Fruit fly (Drosophila melanogaster) whole organism, pupa: ENCODE measurements around the gene CG43347.

Source experiments
- CG10348 ChIP-seq: fragments of 200-800 bp; sonication (Bioruptor generic); IDR thresholded peaks from 2 replicates; pipeline ENCODE4 v1.3.6; 2022; ENCODE audit warnings: missing biosample characterization, missing genetic modification characterization
- CG12605 ChIP-seq: fragments of 200-800 bp; sonication (Bioruptor generic); IDR thresholded peaks from 2 replicates; pipeline ENCODE4 v1.3.6; 2022; ENCODE audit warnings: missing biosample characterization, missing genetic modification characterization
- CG13204 ChIP-seq: fragments of 200-800 bp; sonication (Bioruptor generic); optimal IDR thresholded peaks from 2 replicates; lab custom pipeline; 2018; ENCODE audit warnings: missing biosample characterization, mild to moderate bottlenecking, missing genetic modification characterization, moderate library complexity
- CG14655 ChIP-seq: fragments of 200-800 bp; sonication (Bioruptor generic); optimal IDR thresholded peaks from 3 replicates; lab custom pipeline; 2017; ENCODE audit warnings: mild to moderate bottlenecking, missing biosample characterization, missing genetic modification reagents, missing genetic modification characterization
- CG15710 ChIP-seq: fragments of 200-800 bp; sonication (Bioruptor generic); optimal IDR thresholded peaks from 2 replicates; lab custom pipeline; 2018; ENCODE audit warnings: missing biosample characterization, mild to moderate bottlenecking, missing genetic modification characterization, moderate library complexity
- CG17806 ChIP-seq: fragments of 200-800 bp; sonication (Bioruptor generic); optimal IDR thresholded peaks from 2 replicates; lab custom pipeline; 2018; ENCODE audit warnings: missing biosample characterization, mild to moderate bottlenecking, missing genetic modification characterization, moderate library complexity
- CG32121 ChIP-seq: fragments of 200-800 bp; sonication (Bioruptor generic); IDR thresholded peaks from 2 replicates; pipeline ENCODE4 v1.3.6; 2022; ENCODE audit warnings: missing biosample characterization, missing genetic modification characterization
- CG34367 ChIP-seq: fragments of 200-800 bp; sonication (Bioruptor generic); optimal IDR thresholded peaks from 2 replicates; lab custom pipeline; 2018; ENCODE audit warnings: missing biosample characterization, mild to moderate bottlenecking, missing genetic modification characterization
- CG4496 ChIP-seq: fragments of 200-800 bp; sonication (Bioruptor generic); IDR thresholded peaks from 3 replicates; pipeline ENCODE4 v1.3.6; 2022; ENCODE audit warnings: missing biosample characterization, missing genetic modification characterization
- CG8159 ChIP-seq: fragments of 200-800 bp; sonication (Bioruptor generic); optimal IDR thresholded peaks from 3 replicates; lab custom pipeline; 2018; ENCODE audit warnings: missing biosample characterization, mild to moderate bottlenecking, missing genetic modification characterization, moderate library complexity
- CG8301 ChIP-seq: fragments of 200-800 bp; sonication (Bioruptor generic); optimal IDR thresholded peaks from 2 replicates; lab custom pipeline; 2018; ENCODE audit warnings: missing biosample characterization, mild to moderate bottlenecking, missing genetic modification characterization
- CG9948 ChIP-seq: fragments of 200-800 bp; sonication (Bioruptor generic); optimal IDR thresholded peaks from 2 replicates; lab custom pipeline; 2018; ENCODE audit warnings: missing biosample characterization, mild to moderate bottlenecking, missing genetic modification characterization, moderate library complexity
- D1 ChIP-seq: fragments of 200-800 bp; sonication (Bioruptor generic); optimal IDR thresholded peaks from 2 replicates; lab custom pipeline; 2018; ENCODE audit warnings: missing biosample characterization, mild to moderate bottlenecking, missing genetic modification characterization, moderate library complexity
- EcR ChIP-seq: fragments of 200-800 bp; sonication (Bioruptor generic); optimal IDR thresholded peaks from 3 replicates; lab custom pipeline; 2019; ENCODE audit warnings: missing biosample characterization, missing genetic modification characterization, mild to moderate bottlenecking, moderate library complexity, missing genetic modification reagents
- Ets98B ChIP-seq: fragments of 200-800 bp; sonication (Bioruptor generic); IDR thresholded peaks from 2 replicates; pipeline ENCODE4 v1.3.6; 2022; ENCODE audit warnings: missing biosample characterization, missing genetic modification characterization
- Pif1A ChIP-seq: fragments of 200-800 bp; sonication (Bioruptor generic); optimal IDR thresholded peaks from 3 replicates; lab custom pipeline; 2016; ENCODE audit warnings: missing biosample characterization, missing genetic modification characterization
- Pif1B ChIP-seq: fragments of 200-800 bp; sonication (Bioruptor generic); optimal IDR thresholded peaks from 3 replicates; lab custom pipeline; 2016; ENCODE audit warnings: missing biosample characterization, missing genetic modification characterization
- Snoo ChIP-seq: fragments of 200-800 bp; sonication (Bioruptor generic); optimal IDR thresholded peaks from 3 replicates; lab custom pipeline; 2017; ENCODE audit warnings: missing biosample characterization, mild to moderate bottlenecking, missing genetic modification characterization, inconsistent platforms
- fd96Ca ChIP-seq: fragments of 200-800 bp; sonication (Bioruptor generic); IDR thresholded peaks from 3 replicates; pipeline ENCODE4 v1.3.6; 2022; ENCODE audit warnings: missing biosample characterization, missing genetic modification characterization
- gl ChIP-seq: fragments of 200-800 bp; sonication (Bioruptor generic); optimal IDR thresholded peaks from 2 replicates; lab custom pipeline; 2018; ENCODE audit warnings: missing biosample characterization, mild to moderate bottlenecking, missing genetic modification characterization
- rn ChIP-seq: fragments of 200-800 bp; sonication (Bioruptor generic); IDR thresholded peaks from 2 replicates; pipeline ENCODE4 v1.3.6; 2022; ENCODE audit warnings: missing biosample characterization, missing genetic modification characterization

CG43347 gene

DNA sequence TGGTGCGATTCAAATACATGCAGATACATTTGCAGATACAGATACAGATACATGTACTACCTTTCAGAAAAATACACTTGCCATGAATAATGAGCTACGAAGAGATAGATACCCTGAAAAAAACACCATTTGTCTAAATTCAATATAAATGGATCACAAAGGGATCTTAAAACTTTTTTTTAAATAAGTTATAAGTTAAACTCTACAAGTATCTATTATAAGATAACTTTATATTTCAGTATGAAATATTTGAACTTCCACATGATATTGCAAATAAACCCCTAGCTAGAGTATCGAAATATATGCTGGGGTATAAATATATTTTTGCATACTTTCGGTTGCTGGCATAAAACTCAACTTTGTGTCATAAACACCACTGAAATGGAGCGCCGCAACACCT, 58.6 kb downstream of the CG43347 start:
- TF ChIP-seq EcR (GFP tag; lab: Kevin White, UChicago) (no peak), CG13204 (GFP tag; lab: Kevin White, UChicago) (no peak), gl (tag; lab: Kevin White, UChicago) (peak; percentile 2), CG32121 (GFP tag; lab: Robert Waterston, UW) (peak; percentile 78), D1 (tag; lab: Kevin White, UChicago) (peak; percentile 69), Pif1A (GFP tag; lab: Kevin White, UChicago) (peak; percentile 50), CG9948 (tag; lab: Kevin White, UChicago) (peak; percentile 75), CG8301 (tag; lab: Kevin White, UChicago) (peak; percentile 77), fd96Ca (no peak), CG15710 (tag; lab: Kevin White, UChicago) (peak; percentile 64), CG4496 (GFP tag; lab: Robert Waterston, UW) (peak; percentile 74), CG12605 (GFP tag; lab: Robert Waterston, UW) (0 out of 2 replicates have a peak, but pooled peaks have one; percentile 35), CG10348 (GFP tag; lab: Robert Waterston, UW) (0 out of 2 replicates have a peak, but pooled peaks have one; percentile 17), CG34367 (tag; lab: Kevin White, UChicago) (peak; percentile 37), Snoo (tag; lab: Kevin White, UChicago) (peak; percentile 63), Pif1B (GFP tag; lab: Kevin White, UChicago) (peak; percentile 54), CG14655 (GFP tag; lab: Kevin White, UChicago) (peak; percentile 76), CG17806 (tag; lab: Kevin White, UChicago) (peak; percentile 64), rn (GFP tag; lab: Robert Waterston, UW) (no peak), Ets98B (GFP tag; lab: Robert Waterston, UW) (peak; percentile 71), CG8159 (tag; lab: Kevin White, UChicago) (peak; percentile 68)

DNA sequence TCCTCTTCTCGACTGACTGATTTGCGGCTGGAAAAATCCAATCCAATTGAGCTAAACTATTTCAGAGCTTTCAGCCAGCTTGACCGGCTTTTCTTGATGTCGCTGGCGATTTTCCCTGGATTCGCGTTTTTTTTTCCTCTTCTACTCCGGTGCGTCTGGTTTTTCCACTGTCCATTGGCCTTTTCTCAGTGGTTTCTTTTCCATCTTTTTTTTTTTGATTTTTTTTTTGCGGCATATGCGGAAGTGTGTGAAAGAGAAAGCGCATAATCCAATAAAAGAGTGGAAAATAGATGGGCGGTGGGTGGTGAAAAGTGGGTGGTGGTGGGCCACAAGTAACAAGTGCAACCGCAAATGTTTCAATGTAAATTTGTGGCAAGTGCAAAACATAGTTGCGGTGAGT, 61.9 kb downstream of the CG43347 start:
- TF ChIP-seq CG8159 (tag; lab: Kevin White, UChicago) (no peak), CG32121 (GFP tag; lab: Robert Waterston, UW) (peak; percentile 17; the same call in 1 of the 2 replicates), CG4496 (GFP tag; lab: Robert Waterston, UW) (no peak; the same call in 2 of the 3 replicates), Pif1A (GFP tag; lab: Kevin White, UChicago) (no peak), CG12605 (GFP tag; lab: Robert Waterston, UW) (no peak), Snoo (tag; lab: Kevin White, UChicago) (no peak), Ets98B (GFP tag; lab: Robert Waterston, UW) (peak; percentile 43), D1 (tag; lab: Kevin White, UChicago) (no peak), CG8301 (tag; lab: Kevin White, UChicago) (peak; percentile 14), CG17806 (tag; lab: Kevin White, UChicago) (no peak), CG10348 (GFP tag; lab: Robert Waterston, UW) (no peak), CG34367 (tag; lab: Kevin White, UChicago) (no peak), CG9948 (tag; lab: Kevin White, UChicago) (no peak), fd96Ca (no peak), CG13204 (GFP tag; lab: Kevin White, UChicago) (no peak), CG14655 (GFP tag; lab: Kevin White, UChicago) (peak; percentile 20), CG15710 (tag; lab: Kevin White, UChicago) (no peak), Pif1B (GFP tag; lab: Kevin White, UChicago) (no peak), rn (GFP tag; lab: Robert Waterston, UW) (no peak), EcR (GFP tag; lab: Kevin White, UChicago) (no peak), gl (tag; lab: Kevin White, UChicago) (no peak)

DNA sequence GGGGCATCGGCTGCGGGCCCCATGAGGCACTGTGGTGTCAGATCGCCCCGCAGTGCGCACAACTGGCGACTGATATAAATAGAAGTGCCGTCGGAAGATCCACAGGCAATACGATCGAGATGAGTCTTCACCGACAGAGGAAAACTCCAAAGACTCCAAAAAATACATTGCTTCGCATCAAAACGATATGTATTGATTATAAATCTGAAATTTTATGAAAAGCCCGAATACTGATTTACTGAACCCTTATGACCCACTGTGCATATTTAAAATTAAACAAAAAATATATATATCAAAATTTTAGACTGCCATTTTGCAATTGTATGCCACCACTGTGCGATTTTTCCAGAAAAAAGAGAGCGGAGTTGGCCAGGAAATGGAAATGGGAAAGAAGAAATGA, 62.6 kb downstream of the CG43347 start:
- TF ChIP-seq CG4496 (GFP tag; lab: Robert Waterston, UW) (peak; percentile 80; the same call in 2 of the 3 replicates), CG9948 (tag; lab: Kevin White, UChicago) (peak; percentile 75), CG14655 (GFP tag; lab: Kevin White, UChicago) (peak; percentile 97), CG8301 (tag; lab: Kevin White, UChicago) (peak; percentile 94), EcR (GFP tag; lab: Kevin White, UChicago) (no peak), CG8159 (tag; lab: Kevin White, UChicago) (peak; percentile 73), fd96Ca (peak; percentile 87), CG13204 (GFP tag; lab: Kevin White, UChicago) (peak; percentile 22), D1 (tag; lab: Kevin White, UChicago) (peak; percentile 21), Snoo (tag; lab: Kevin White, UChicago) (peak; percentile 89), rn (GFP tag; lab: Robert Waterston, UW) (peak; percentile 74), Ets98B (GFP tag; lab: Robert Waterston, UW) (peak; percentile 76), Pif1A (GFP tag; lab: Kevin White, UChicago) (peak; percentile 87), CG34367 (tag; lab: Kevin White, UChicago) (peak; percentile 58), CG17806 (tag; lab: Kevin White, UChicago) (peak; percentile 70), CG12605 (GFP tag; lab: Robert Waterston, UW) (peak; percentile 53), CG10348 (GFP tag; lab: Robert Waterston, UW) (no peak), CG15710 (tag; lab: Kevin White, UChicago) (peak; percentile 67), Pif1B (GFP tag; lab: Kevin White, UChicago) (peak; percentile 91), gl (tag; lab: Kevin White, UChicago) (peak; percentile 36), CG32121 (GFP tag; lab: Robert Waterston, UW) (peak; percentile 78)
